Worm (Caenorhabditis elegans) whole organism, young adult: ENCODE data around the gene C40H1.7.

Source experiments
- B0019.2 ChIP-seq: fragments of 200-800 bp; sonication (Bioruptor generic); conservative IDR thresholded peaks from 2 replicates; pipeline ENCODE4 v1.3.6; 2022; ENCODE audit warnings: missing genetic modification reagents, missing genetic modification characterization, missing compliant biosample characterization
- B0261.1 ChIP-seq: sonication (generic microtip); optimal IDR thresholded peaks from 2 replicates; lab custom pipeline; 2016; ENCODE audit warnings: mild to moderate bottlenecking, missing genetic modification characterization, moderate library complexity, missing compliant biosample characterization
- C06A6.2 ChIP-seq: fragments of 200-800 bp; sonication (Bioruptor generic); conservative IDR thresholded peaks from 2 replicates; pipeline ENCODE4 v1.3.6; 2022; ENCODE audit warnings: missing genetic modification characterization, missing compliant biosample characterization
- D2030.7 ChIP-seq: fragments of 200-800 bp; sonication (Bioruptor generic); IDR thresholded peaks from 2 replicates; pipeline ENCODE4 v1.3.6; 2022; ENCODE audit warnings: missing genetic modification reagents, missing genetic modification characterization, missing compliant biosample characterization
- F23B12.7 ChIP-seq: sonication (generic microtip); optimal IDR thresholded peaks from 2 replicates; lab custom pipeline; 2017; ENCODE audit warnings: missing genetic modification characterization, mild to moderate bottlenecking, missing compliant biosample characterization, antibody characterized with exemption, moderate library complexity; ENCODE audit not compliant: insufficient read depth
- F39B2.1 ChIP-seq: fragments of 200-800 bp; sonication (Bioruptor generic); IDR thresholded peaks from 2 replicates; pipeline ENCODE4 v1.3.6; 2022; ENCODE audit warnings: missing genetic modification reagents, missing genetic modification characterization, missing compliant biosample characterization
- F49E8.2 ChIP-seq: sonication (generic microtip); optimal IDR thresholded peaks from 3 replicates; lab custom pipeline; 2017; ENCODE audit warnings: missing genetic modification characterization, mild to moderate bottlenecking, missing compliant biosample characterization, antibody characterized with exemption, moderate library complexity; ENCODE audit not compliant: insufficient read depth
- F55B11.4 ChIP-seq: sonication (generic microtip); optimal IDR thresholded peaks from 2 replicates; lab custom pipeline; 2016; ENCODE audit warnings: missing compliant biosample characterization, missing genetic modification characterization, borderline replicate concordance; ENCODE audit not compliant: insufficient read depth
- K12H6.12 ChIP-seq: fragments of 200-800 bp; sonication (Bioruptor generic); optimal IDR thresholded peaks from 2 replicates; lab custom pipeline; 2018; ENCODE audit warnings: mild to moderate bottlenecking, missing genetic modification characterization, missing compliant biosample characterization
- T07F8.4 ChIP-seq: sonication (generic microtip); optimal IDR thresholded peaks from 2 replicates; lab custom pipeline; 2016; ENCODE audit warnings: mild to moderate bottlenecking, missing genetic modification characterization, moderate library complexity, missing compliant biosample characterization
- T26A5.8 ChIP-seq: sonication (generic microtip); optimal IDR thresholded peaks from 2 replicates; lab custom pipeline; 2016; ENCODE audit warnings: missing genetic modification characterization, missing compliant biosample characterization
- Y95B8A.8 ChIP-seq: fragments of 200-800 bp; sonication (Bioruptor generic); IDR thresholded peaks from 2 replicates; pipeline ENCODE4 v1.3.6; 2022; ENCODE audit warnings: missing genetic modification reagents, missing genetic modification characterization, missing compliant biosample characterization
- akir-1 ChIP-seq: fragments of 200-800 bp; sonication (Bioruptor generic); optimal IDR thresholded peaks from 2 replicates; lab custom pipeline; 2018; ENCODE audit warnings: mild to moderate bottlenecking, missing genetic modification characterization, moderate library complexity, missing compliant biosample characterization
- atf-7 ChIP-seq: sonication (generic microtip); optimal IDR thresholded peaks from 2 replicates; lab custom pipeline; 2017; ENCODE audit warnings: mild to moderate bottlenecking, missing genetic modification characterization, missing compliant biosample characterization
- athp-1 ChIP-seq: sonication (generic microtip); optimal IDR thresholded peaks from 2 replicates; lab custom pipeline; 2017; ENCODE audit warnings: mild to moderate bottlenecking, missing genetic modification characterization, missing compliant biosample characterization
- attf-3 ChIP-seq: fragments of 200-800 bp; sonication (Bioruptor generic); conservative IDR thresholded peaks from 2 replicates; pipeline ENCODE4 v1.3.6; 2022; ENCODE audit warnings: missing genetic modification reagents, missing genetic modification characterization, missing compliant biosample characterization
- attf-6 ChIP-seq: fragments of 200-800 bp; sonication (Bioruptor generic); IDR thresholded peaks from 2 replicates; pipeline ENCODE4 v1.3.6; 2022; ENCODE audit warnings: missing genetic modification reagents, missing genetic modification characterization, missing compliant biosample characterization
- cebp-1 ChIP-seq, 2 experiments: fragments of 200-800 bp in 1 of 2; sonication (Bioruptor generic) in 1 of 2; sonication (generic microtip) in 1 of 2; IDR thresholded peaks in 1 of 2; optimal IDR thresholded peaks in 1 of 2; 2 replicates each; pipeline versions ENCODE4 v1.3.6 to Lab custom; 2017 to 2022; ENCODE audit warnings: missing compliant biosample characterization in 2 of 2, missing genetic modification characterization in 2 of 2, mild to moderate bottlenecking in 1 of 2, missing genetic modification reagents in 1 of 2, moderate library complexity in 1 of 2
- ceh-27 ChIP-seq: fragments of 200-800 bp; sonication (Bioruptor generic); optimal IDR thresholded peaks from 2 replicates; lab custom pipeline; 2018; ENCODE audit warnings: mild to moderate bottlenecking, missing genetic modification characterization, moderate library complexity, missing compliant biosample characterization
- ceh-40 ChIP-seq: fragments of 200-800 bp; sonication (Bioruptor generic); IDR thresholded peaks from 2 replicates; pipeline ENCODE4 v1.3.6; 2022; ENCODE audit warnings: missing genetic modification characterization, missing compliant biosample characterization
- ceh-79 ChIP-seq: sonication (generic microtip); optimal IDR thresholded peaks from 2 replicates; lab custom pipeline; 2017; ENCODE audit warnings: mild to moderate bottlenecking, missing genetic modification characterization, missing compliant biosample characterization
- ceh-91 ChIP-seq: fragments of 200-800 bp; sonication (Bioruptor generic); IDR thresholded peaks from 2 replicates; pipeline ENCODE4 v1.3.6; 2022; ENCODE audit warnings: missing genetic modification reagents, missing genetic modification characterization, missing compliant biosample characterization
- die-1 ChIP-seq: sonication (generic microtip); optimal IDR thresholded peaks from 2 replicates; lab custom pipeline; 2016; ENCODE audit warnings: missing genotype, mild to moderate bottlenecking, missing genetic modification characterization, missing compliant biosample characterization
- dpff-1 ChIP-seq: sonication (generic microtip); optimal IDR thresholded peaks from 2 replicates; lab custom pipeline; 2017; ENCODE audit warnings: mild to moderate bottlenecking, missing genetic modification characterization, missing compliant biosample characterization
- egl-18 ChIP-seq: fragments of 200-800 bp; sonication (Bioruptor generic); IDR thresholded peaks from 2 replicates; pipeline ENCODE4 v1.3.6; 2022; ENCODE audit warnings: missing genetic modification reagents, missing genetic modification characterization, missing compliant biosample characterization
- ets-4 ChIP-seq: fragments of 200-800 bp; sonication (Bioruptor generic); optimal IDR thresholded peaks from 2 replicates; lab custom pipeline; 2018; ENCODE audit warnings: mild to moderate bottlenecking, missing genetic modification characterization, missing compliant biosample characterization
- him-1 ChIP-seq: sonication (generic microtip); optimal IDR thresholded peaks from 2 replicates; lab custom pipeline; 2016; ENCODE audit warnings: missing genotype, missing genetic modification reagents, missing genetic modification characterization, missing compliant biosample characterization
- let-526 ChIP-seq: fragments of 200-800 bp; sonication (Bioruptor generic); IDR thresholded peaks from 2 replicates; pipeline ENCODE4 v1.3.6; 2022; ENCODE audit warnings: missing genetic modification reagents, missing genetic modification characterization, missing compliant biosample characterization
- lin-26 ChIP-seq: fragments of 200-800 bp; sonication (Bioruptor generic); IDR thresholded peaks from 2 replicates; pipeline ENCODE4 v1.3.6; 2022; ENCODE audit warnings: missing genetic modification reagents, missing genetic modification characterization, missing compliant biosample characterization
- lir-1 ChIP-seq: fragments of 200-800 bp; sonication (Bioruptor generic); conservative IDR thresholded peaks from 2 replicates; pipeline ENCODE4 v1.3.6; 2022; ENCODE audit warnings: missing genetic modification reagents, missing genetic modification characterization, missing compliant biosample characterization
- lsl-1 ChIP-seq: fragments of 200-800 bp; sonication (Bioruptor generic); optimal IDR thresholded peaks from 2 replicates; lab custom pipeline; 2018; ENCODE audit warnings: mild to moderate bottlenecking, missing genetic modification characterization, moderate library complexity, missing compliant biosample characterization
- madf-10 ChIP-seq: sonication (generic microtip); optimal IDR thresholded peaks from 2 replicates; lab custom pipeline; 2016; ENCODE audit warnings: mild to moderate bottlenecking, missing genetic modification characterization, missing compliant biosample characterization
- madf-8 ChIP-seq: fragments of 200-800 bp; sonication (Bioruptor generic); conservative IDR thresholded peaks from 2 replicates; pipeline ENCODE4 v1.3.6; 2022; ENCODE audit warnings: missing genetic modification reagents, missing genetic modification characterization, missing compliant biosample characterization
- mcd-1 ChIP-seq: fragments of 200-800 bp; sonication (Bioruptor generic); IDR thresholded peaks from 2 replicates; pipeline ENCODE4 v1.3.6; 2022; ENCODE audit warnings: missing genetic modification reagents, missing genetic modification characterization, missing compliant biosample characterization
- mxl-1 ChIP-seq: sonication (generic microtip); optimal IDR thresholded peaks from 2 replicates; lab custom pipeline; 2016; ENCODE audit warnings: missing genetic modification characterization, missing compliant biosample characterization
- pbrm-1 ChIP-seq: fragments of 200-800 bp; sonication (Bioruptor generic); IDR thresholded peaks from 2 replicates; pipeline ENCODE4 v1.3.6; 2022; ENCODE audit warnings: missing genetic modification reagents, missing genetic modification characterization, missing compliant biosample characterization
- sea-2 ChIP-seq: fragments of 200-800 bp; sonication (Bioruptor generic); IDR thresholded peaks from 2 replicates; pipeline ENCODE4 v1.3.6; 2022; ENCODE audit warnings: missing genetic modification characterization, missing compliant biosample characterization
- tbp1 ChIP-seq: fragments of 200-800 bp; sonication (Bioruptor generic); optimal IDR thresholded peaks from 2 replicates; lab custom pipeline; 2018; ENCODE audit warnings: mild to moderate bottlenecking, missing genetic modification characterization, missing compliant biosample characterization
- tlf-1 ChIP-seq: fragments of 200-800 bp; sonication (Bioruptor generic); optimal IDR thresholded peaks from 2 replicates; lab custom pipeline; 2018; ENCODE audit warnings: mild to moderate bottlenecking, missing genetic modification characterization, missing compliant biosample characterization
- zim-3 ChIP-seq: sonication (generic microtip); optimal IDR thresholded peaks from 2 replicates; lab custom pipeline; 2017; ENCODE audit warnings: mild to moderate bottlenecking, missing genetic modification characterization, moderate library complexity, missing compliant biosample characterization
- ztf-3 ChIP-seq: fragments of 200-800 bp; sonication (Bioruptor generic); optimal IDR thresholded peaks from 2 replicates; lab custom pipeline; 2018; ENCODE audit warnings: mild to moderate bottlenecking, missing genetic modification characterization, missing compliant biosample characterization

The C40H1.7 gene

ce11 chrIII:9359060-9359459, 34.2 kb downstream of the C40H1.7 start, which contains the start of gene K04H4.5:
Gene K04H4.5, plus strand, starts transcription at chrIII:9359360.
- no peak for TF ChIP-seq tlf-1 (GFP tag; lab: Kevin White, UChicago)
- TF ChIP-seq atf-7: no peak
- TF ChIP-seq lsl-1: no peak
- TF ChIP-seq pbrm-1: no peak
- TF ChIP-seq Y95B8A.8: no peak
- TF ChIP-seq F49E8.2 (tag; lab: Kevin White, UChicago): no peak
- no peak for TF ChIP-seq mcd-1
- TF ChIP-seq C06A6.2 (GFP tag; lab: Robert Waterston, UW): no peak

ce11 chrIII:9361228-9361627, 36.4 kb downstream of the C40H1.7 start, which contains the start of gene flp-25:
Gene flp-25, plus strand, starts transcription at chrIII:9361528.
- TF ChIP-seq attf-3 (GFP tag; lab: Robert Waterston, UW): no peak
- TF ChIP-seq T26A5.8: no peak
- no peak for TF ChIP-seq ceh-91 (GFP tag; lab: Robert Waterston, UW)
- no peak for TF ChIP-seq madf-8 (GFP tag; lab: Robert Waterston, UW)
- TF ChIP-seq ceh-79: no peak
- no peak for TF ChIP-seq tbp1 (GFP tag; lab: Kevin White, UChicago)
- no peak for TF ChIP-seq T07F8.4 (tag; lab: Kevin White, UChicago)
- no peak for TF ChIP-seq K12H6.12 (tag; lab: Kevin White, UChicago)
- no peak for TF ChIP-seq ceh-40 (GFP tag; lab: Robert Waterston, UW)
- TF ChIP-seq lin-26: no peak
- no peak for TF ChIP-seq mxl-1 (tag; lab: Kevin White, UChicago)
- TF ChIP-seq sea-2 (GFP tag; lab: Robert Waterston, UW): no peak
- TF ChIP-seq, all 124 proteins: peak for 0

DNA sequence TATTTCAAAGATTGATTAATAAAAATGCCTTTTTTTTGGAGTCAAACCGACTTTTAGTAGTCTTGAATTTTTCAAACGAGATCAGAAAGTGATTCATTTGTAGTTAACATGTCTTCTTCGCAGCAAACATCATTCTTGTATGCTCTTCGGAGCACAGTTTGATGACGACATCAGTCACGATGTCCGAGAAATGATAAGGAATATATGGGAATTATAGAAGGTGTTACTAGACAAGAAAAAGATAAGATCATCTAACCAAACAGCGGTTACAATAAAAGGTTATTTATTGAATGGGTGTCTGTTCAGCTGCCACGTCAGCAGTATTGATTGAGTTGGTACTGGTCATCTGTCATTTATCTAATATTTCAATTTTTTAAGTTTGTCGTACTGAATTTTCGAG, 41.6 kb downstream of the C40H1.7 start:
- TF ChIP-seq athp-1 (tag; lab: Kevin White, UChicago) (no peak), lir-1 (no peak), lin-26 (no peak), ztf-3 (GFP tag; lab: Kevin White, UChicago) (no peak), F39B2.1 (GFP tag; lab: Robert Waterston, UW) (no peak), egl-18 (GFP tag; lab: Robert Waterston, UW) (no peak)

- TF ChIP-seq die-1 (tag; lab: Kevin White, UChicago) (no peak), ets-4 (GFP tag; lab: Kevin White, UChicago) (no peak), ceh-27 (GFP tag; lab: Kevin White, UChicago) (no peak), D2030.7 (GFP tag; lab: Robert Waterston, UW) (no peak), attf-6 (GFP tag; lab: Robert Waterston, UW) (no peak), B0261.1 (tag; lab: Kevin White, UChicago) (no peak), B0019.2 (GFP tag; lab: Robert Waterston, UW) (no peak), F55B11.4 (tag; lab: Kevin White, UChicago) (no peak), madf-8 (GFP tag; lab: Robert Waterston, UW) (no peak), atf-7 (no peak), cebp-1 (GFP tag; IDR thresholded peaks at IDR 0.05; lab: Robert Waterston, UW) (no peak), cebp-1 (tag; optimal IDR thresholded peaks at IDR 0.05; lab: Kevin White, UChicago) (no peak), let-526 (GFP tag; lab: Robert Waterston, UW) (no peak), him-1 (tag; lab: Kevin White, UChicago) (no peak), dpff-1 (tag; lab: Kevin White, UChicago) (no peak), akir-1 (no peak), madf-10 (no peak), F23B12.7 (tag; lab: Kevin White, UChicago) (no peak), Y95B8A.8 (no peak), zim-3 (no peak)
These were observed 42.1 kb downstream of the C40H1.7 start, which contains the start of gene crn-6 for ce11 chrIII:9366971-9367370. Gene crn-6, plus strand, starts transcription at chrIII:9367271.
